Worm (Caenorhabditis elegans) whole organism, L3 larva: ENCODE results near the gene sre-15.

Experiments
- ama-1 ChIP-seq: fragments of 150-350 bp; optimal IDR thresholded peaks from 2 replicates; lab custom pipeline; 2018
- elt-1 ChIP-seq: fragments of 150-350 bp; optimal IDR thresholded peaks from 2 replicates; lab custom pipeline; 2014; ENCODE audit warnings: missing biosample characterization, missing genetic modification characterization
- lin-15B ChIP-seq: fragments of 150-350 bp; optimal IDR thresholded peaks from 2 replicates; lab custom pipeline; 2014; ENCODE audit warnings: missing biosample characterization, missing genetic modification characterization
- mml-1 ChIP-seq: fragments of 150-350 bp; sonication (generic microtip); optimal IDR thresholded peaks from 3 replicates; lab custom pipeline; 2014; ENCODE audit warnings: missing biosample characterization, missing genetic modification characterization
- nhr-11 ChIP-seq: fragments of 150-350 bp; optimal IDR thresholded peaks from 2 replicates; lab custom pipeline; 2014; ENCODE audit warnings: missing biosample characterization, missing genetic modification characterization
- nhr-12 ChIP-seq: fragments of 150-350 bp; optimal IDR thresholded peaks from 2 replicates; lab custom pipeline; 2014; ENCODE audit warnings: missing biosample characterization, missing genetic modification characterization
- nhr-237 ChIP-seq: fragments of 150-350 bp; optimal IDR thresholded peaks from 2 replicates; lab custom pipeline; 2014; ENCODE audit warnings: missing biosample characterization, missing genetic modification characterization
- nhr-77 ChIP-seq: fragments of 150-350 bp; optimal IDR thresholded peaks from 2 replicates; lab custom pipeline; 2014; ENCODE audit warnings: missing biosample characterization, missing genetic modification characterization
- skn-1 ChIP-seq: fragments of 150-350 bp; optimal IDR thresholded peaks from 2 replicates; lab custom pipeline; 2014; ENCODE audit warnings: missing biosample characterization, missing genetic modification characterization
- snpc-4 ChIP-seq: fragments of 150-350 bp; optimal IDR thresholded peaks from 2 replicates; lab custom pipeline; 2014; ENCODE audit warnings: missing biosample characterization, missing genetic modification characterization
- unc-62 ChIP-seq: fragments of 150-350 bp; sonication (generic microtip); optimal IDR thresholded peaks from 4 replicates; lab custom pipeline; 2014; ENCODE audit warnings: missing biosample characterization, missing genetic modification reagents, missing genetic modification characterization
- zag-1 ChIP-seq: fragments of 150-350 bp; optimal IDR thresholded peaks from 2 replicates; lab custom pipeline; 2014; ENCODE audit warnings: missing biosample characterization, missing genetic modification characterization

DNA sequence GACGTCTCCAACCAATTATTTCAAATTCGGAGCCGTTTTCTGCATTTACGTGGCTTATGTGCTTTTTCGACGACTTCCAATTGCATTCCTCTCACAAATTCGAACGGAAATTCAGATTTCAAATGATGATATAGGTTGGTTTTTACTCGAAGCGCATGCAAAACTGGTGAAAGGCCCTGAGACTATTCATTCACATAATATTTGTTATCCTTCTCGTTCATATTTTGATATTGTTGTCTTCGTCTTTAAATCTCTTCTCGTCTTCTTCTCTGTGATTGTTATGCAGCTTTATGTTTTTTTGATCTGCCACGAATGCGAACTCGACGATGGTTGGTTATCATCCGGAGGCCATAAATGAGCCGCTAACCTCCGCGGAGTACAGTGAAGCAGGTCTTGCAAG, 38.3 kb upstream of the sre-15 start, which contains the start of gene hpo-12:
- TF ChIP-seq zag-1 (tag; lab: Kevin White, UChicago), result no peak
- no peak for TF ChIP-seq lin-15B
- TF ChIP-seq mml-1 (tag; lab: Kevin White, UChicago), result no peak
- no peak for TF ChIP-seq nhr-237 (tag; lab: Kevin White, UChicago)
- no peak for TF ChIP-seq nhr-77 (tag; lab: Kevin White, UChicago)
- TF ChIP-seq ama-1 (lab: Kevin White, UChicago), result no peak
- no peak for TF ChIP-seq nhr-12 (tag; lab: Kevin White, UChicago)
- no peak for TF ChIP-seq unc-62 (GFP tag; lab: Kevin White, UChicago)
- no peak for TF ChIP-seq nhr-11 (tag; lab: Kevin White, UChicago)
- no peak for TF ChIP-seq elt-1
- no peak for TF ChIP-seq snpc-4 (tag; lab: Kevin White, UChicago)
- TF ChIP-seq skn-1, result no peak
